Fruit fly (Drosophila melanogaster): ENCODE results near the gene Brd7-9.

Brd7-9 gene

dm6 chr2L:7821279-7821848 is 38.7 kb downstream of the Brd7-9 start (continued):
- TF ChIP-seq wek (GFP tag; optimal IDR thresholded peaks at IDR 0.05) (peak; percentile 98), kah (GFP tag; optimal IDR thresholded peaks at IDR 0.05) (peak; percentile 68), CG3281 (GFP tag; optimal IDR thresholded peaks at IDR 0.05) (peak; percentile 57), CG31365 (tag; optimal IDR thresholded peaks at IDR 0.05) (no peak), CG11504 (tag; optimal IDR thresholded peaks at IDR 0.05) (no peak), CG1529 (GFP tag; optimal IDR thresholded peaks at IDR 0.05) (peak; percentile 97), CG4617 (GFP tag; optimal IDR thresholded peaks at IDR 0.05; ENCODE audit: borderline replicate concordance) (peak; percentile 88), slp2 (GFP tag; optimal IDR thresholded peaks at IDR 0.05) (peak; percentile 4), h (optimal IDR thresholded peaks at IDR 0.05) (no peak), toy (GFP tag; IDR thresholded peaks at IDR 0.05) (0 out of 2 replicates have a peak, but pooled peaks have one; percentile 20), knrl (GFP tag; IDR thresholded peaks at IDR 0.05; ENCODE audit: partially characterized antibody) (peak; percentile 86), HmgZ (tag; optimal IDR thresholded peaks at IDR 0.05) (peak; percentile 76), CG5953 (GFP tag; IDR thresholded peaks at IDR 0.05) (peak; percentile 42; the same call in 1 of the 2 replicates), tll (GFP tag; optimal IDR thresholded peaks at IDR 0.05) (no peak), CG2120 (GFP tag; optimal IDR thresholded peaks at IDR 0.05) (peak; percentile 79), CG12219 (GFP tag; optimal IDR thresholded peaks at IDR 0.05) (peak; percentile 10), mld (GFP tag; IDR thresholded peaks at IDR 0.05; ENCODE audit: partially characterized antibody) (peak; percentile 76; the same call in 2 of the 3 replicates), CG18476 (GFP tag; optimal IDR thresholded peaks at IDR 0.05) (peak; percentile 15), pum (GFP tag; optimal IDR thresholded peaks at IDR 0.05) (no peak), CkIIα-i1 (GFP tag; IDR thresholded peaks at IDR 0.05) (no peak), Rx (GFP tag; IDR thresholded peaks at IDR 0.05) (no peak), Camta (GFP tag; optimal IDR thresholded peaks at IDR 0.05) (peak; percentile 53), mirr (GFP tag; optimal IDR thresholded peaks at IDR 0.05) (peak; percentile 33), Xrp1 (GFP tag; IDR thresholded peaks at IDR 0.05) (peak; percentile 68), CG13624 (GFP tag; optimal IDR thresholded peaks at IDR 0.05) (peak; percentile 62), zen2 (GFP tag; IDR thresholded peaks at IDR 0.05; ENCODE audit: partially characterized antibody) (peak; percentile 84), sens (GFP tag) (peak; percentile 93), dpn (GFP tag; optimal IDR thresholded peaks at IDR 0.05) (peak; percentile 62 to 64), CG6654 (GFP tag; optimal IDR thresholded peaks at IDR 0.05) (no peak), exex (tag; optimal IDR thresholded peaks at IDR 0.05) (peak; percentile 20), so (GFP tag; IDR thresholded peaks at IDR 0.05) (no peak), CG7556 (GFP tag; optimal IDR thresholded peaks at IDR 0.05) (peak; percentile 33), ap (GFP tag; IDR thresholded peaks at IDR 0.05) (no peak), stwl (tag; optimal IDR thresholded peaks at IDR 0.05) (peak; percentile 89), Dek (tag; optimal IDR thresholded peaks at IDR 0.05) (peak; percentile 34), ara (GFP tag; IDR thresholded peaks at IDR 0.05) (no peak), CG6854 (GFP tag; optimal IDR thresholded peaks at IDR 0.05) (peak; percentile 42), CTCF (GFP tag; optimal IDR thresholded peaks at IDR 0.05) (peak; percentile 42), CG4854 (GFP tag; optimal IDR thresholded peaks at IDR 0.05) (peak; percentile 28), CG10431 (GFP tag; optimal IDR thresholded peaks at IDR 0.05) (no peak), CG1792 (GFP tag; optimal IDR thresholded peaks at IDR 0.05) (peak; percentile 44), CG18599 (GFP tag; optimal IDR thresholded peaks at IDR 0.05) (peak; percentile 73), TFAM (GFP tag; optimal IDR thresholded peaks at IDR 0.05) (no peak), oc (tag; optimal IDR thresholded peaks at IDR 0.05) (no peak), CG9437 (GFP tag; optimal IDR thresholded peaks at IDR 0.05) (peak; percentile 33), otp (GFP tag; IDR thresholded peaks at IDR 0.05) (0 out of 3 replicates have a peak, but pooled peaks have one; percentile 15), CG34422 (GFP tag; IDR thresholded peaks at IDR 0.05) (peak; percentile 73; the same call in 1 of the 3 replicates), kay (GFP tag; optimal IDR thresholded peaks at IDR 0.05) (no peak), CG4424 (GFP tag; optimal IDR thresholded peaks at IDR 0.05) (peak; percentile 33), ab (GFP tag; optimal IDR thresholded peaks at IDR 0.05) (no peak), CG31224 (GFP tag; IDR thresholded peaks at IDR 0.05) (no peak)
